Fruit fly (Drosophila melanogaster): ENCODE results near the gene Mps1.

Gene Mps1

DNA sequence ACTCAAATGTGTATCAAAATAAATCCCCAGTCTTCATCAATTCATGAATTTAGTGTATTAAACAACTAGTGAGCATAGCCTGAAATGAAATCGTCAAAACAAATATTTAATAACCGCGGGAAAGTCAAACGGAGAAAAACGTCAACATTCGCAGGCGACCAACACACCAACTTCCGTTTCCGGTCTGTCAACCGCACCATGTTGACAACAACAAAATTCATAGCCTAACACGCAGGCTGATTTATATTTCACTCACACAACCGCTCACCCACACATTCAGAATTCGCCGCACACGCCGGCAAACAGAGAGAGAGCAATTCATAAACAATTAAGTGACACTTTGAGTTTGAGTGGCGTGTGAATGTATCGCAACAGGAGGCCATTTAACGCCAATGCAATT lies 16.0 kb upstream of the Mps1 start (continued):
- no peak for TF ChIP-seq pan (optimal IDR thresholded peaks at IDR 0.05)
- TF ChIP-seq pan (GFP tag; optimal IDR thresholded peaks at IDR 0.05 in 1 of 2, IDR thresholded peaks at IDR 0.05 in 1 of 2): peak in 1 of 2 experiments; percentile 25
- no peak for TF ChIP-seq CG4360 (GFP tag; IDR thresholded peaks at IDR 0.05)
- TF ChIP-seq sr (GFP tag; IDR thresholded peaks at IDR 0.05): no peak
- peak; percentile 93 for TF ChIP-seq CG7271 (tag; optimal IDR thresholded peaks at IDR 0.05)
- no peak for TF ChIP-seq schlank (tag; optimal IDR thresholded peaks at IDR 0.05)
- no peak for TF ChIP-seq CG1602 (GFP tag; optimal IDR thresholded peaks at IDR 0.05)
- peak; percentile 47 for TF ChIP-seq Hey (tag; optimal IDR thresholded peaks at IDR 0.05)
- TF ChIP-seq seq (GFP tag; IDR thresholded peaks at IDR 0.05): no peak
- peak; percentile 48 for TF ChIP-seq CG2116 (GFP tag; optimal IDR thresholded peaks at IDR 0.05)
- no peak for TF ChIP-seq CG30020 (tag; optimal IDR thresholded peaks at IDR 0.05)
- no peak for TF ChIP-seq CG11093 (GFP tag; IDR thresholded peaks at IDR 0.05)
- no peak for TF ChIP-seq Dek (tag; optimal IDR thresholded peaks at IDR 0.05)
- no peak for TF ChIP-seq lbe (GFP tag; optimal IDR thresholded peaks at IDR 0.05)
- no peak for TF ChIP-seq Pdp1 (GFP tag; optimal IDR thresholded peaks at IDR 0.05)
- TF ChIP-seq CG2129 (GFP tag; IDR thresholded peaks at IDR 0.05; ENCODE audit: partially characterized antibody): no peak
- TF ChIP-seq Asciz (GFP tag; optimal IDR thresholded peaks at IDR 0.05): peak; percentile 38
- TF ChIP-seq CG16815 (GFP tag; optimal IDR thresholded peaks at IDR 0.05): no peak
- no peak for TF ChIP-seq Xbp1 (GFP tag; optimal IDR thresholded peaks at IDR 0.05)
- no peak for TF ChIP-seq CG6272 (GFP tag; IDR thresholded peaks at IDR 0.05)
- TF ChIP-seq CG13624 (GFP tag; optimal IDR thresholded peaks at IDR 0.05): no peak
- peak; percentile 10 for TF ChIP-seq CG10267 (tag; optimal IDR thresholded peaks at IDR 0.05)
- no peak for TF ChIP-seq C15 (GFP tag; IDR thresholded peaks at IDR 0.05)
- no peak for TF ChIP-seq D19B (GFP tag; optimal IDR thresholded peaks at IDR 0.05)
- no peak for TF ChIP-seq az2 (GFP tag; optimal IDR thresholded peaks at IDR 0.05)
- peak; percentile 9 for TF ChIP-seq YL-1 (GFP tag; optimal IDR thresholded peaks at IDR 0.05)
- no peak for TF ChIP-seq H15 (GFP tag; IDR thresholded peaks at IDR 0.05)
- TF ChIP-seq crp (GFP tag; optimal IDR thresholded peaks at IDR 0.05): no peak
- TF ChIP-seq CG9437 (GFP tag; optimal IDR thresholded peaks at IDR 0.05): peak; percentile 1
- TF ChIP-seq CG17385 (GFP tag; optimal IDR thresholded peaks at IDR 0.05): peak; percentile 57
- peak; percentile 24 for TF ChIP-seq Spps (tag; optimal IDR thresholded peaks at IDR 0.05)
- TF ChIP-seq phol (tag; optimal IDR thresholded peaks at IDR 0.05): peak; percentile 50
- TF ChIP-seq fd64A (GFP tag; optimal IDR thresholded peaks at IDR 0.05): peak; percentile 31
- no peak for TF ChIP-seq Hmr (GFP tag; optimal IDR thresholded peaks at IDR 0.05)
- no peak for TF ChIP-seq CG11247 (GFP tag; IDR thresholded peaks at IDR 0.05)
- TF ChIP-seq CG1024 (GFP tag; IDR thresholded peaks at IDR 0.05): no peak
- no peak for TF ChIP-seq lola (GFP tag; optimal IDR thresholded peaks at IDR 0.05)
- TF ChIP-seq CG10654 (GFP tag; optimal IDR thresholded peaks at IDR 0.05): no peak
- TF ChIP-seq nau (GFP tag; optimal IDR thresholded peaks at IDR 0.05): peak; percentile 15
- TF ChIP-seq PHDP (tag; optimal IDR thresholded peaks at IDR 0.05): peak; percentile 64
- no peak for TF ChIP-seq toy (GFP tag; IDR thresholded peaks at IDR 0.05)
- TF ChIP-seq dmrt11E (tag; optimal IDR thresholded peaks at IDR 0.05): peak; percentile 21
- no peak for TF ChIP-seq cad (GFP tag; optimal IDR thresholded peaks at IDR 0.05)
- TF ChIP-seq MTF-1 (GFP tag; optimal IDR thresholded peaks at IDR 0.05; ENCODE audit: borderline replicate concordance): peak; percentile 53
- peak; percentile 57 for TF ChIP-seq unpg (GFP tag; optimal IDR thresholded peaks at IDR 0.05)
- TF ChIP-seq mam (GFP tag; optimal IDR thresholded peaks at IDR 0.05): no peak
- TF ChIP-seq row (GFP tag; IDR thresholded peaks at IDR 0.05): no peak
- TF ChIP-seq CG12659 (GFP tag; optimal IDR thresholded peaks at IDR 0.05): no peak
- no peak for TF ChIP-seq Hand (GFP tag; optimal IDR thresholded peaks at IDR 0.05)
- TF ChIP-seq bsh (GFP tag; optimal IDR thresholded peaks at IDR 0.05): peak in 1 of 2 experiments; percentile 46
